Worm (Caenorhabditis elegans) whole organism, late embryonic: ENCODE results near the gene ran-1.
A peak's percentile ranks its signal among the peaks of the same experiment; 100 is the strongest.

Experiments used
- C38D4.7 ChIP-seq: fragments of 200-800 bp; sonication (Bioruptor generic); optimal IDR thresholded peaks from 2 replicates; lab custom pipeline; 2018; ENCODE audit warnings: mild to moderate bottlenecking, missing genetic modification characterization, moderate library complexity, missing compliant biosample characterization
- F13H6.1 ChIP-seq: sonication (generic microtip); optimal IDR thresholded peaks from 2 replicates; lab custom pipeline; 2016; ENCODE audit warnings: missing genetic modification characterization, missing compliant biosample characterization
- T23F11.4 ChIP-seq: fragments of 200-800 bp; sonication (Bioruptor generic); optimal IDR thresholded peaks from 2 replicates; lab custom pipeline; 2018; ENCODE audit warnings: mild to moderate bottlenecking, missing genetic modification characterization, missing compliant biosample characterization
- Y22D7AL.16 ChIP-seq: sonication (generic microtip); optimal IDR thresholded peaks from 2 replicates; lab custom pipeline; 2016; ENCODE audit warnings: missing genetic modification characterization, missing compliant biosample characterization
- ahr-1 ChIP-seq: sonication (generic microtip); optimal IDR thresholded peaks from 2 replicates; lab custom pipeline; 2016; ENCODE audit warnings: missing genetic modification characterization, missing compliant biosample characterization
- ama-1 ChIP-seq: fragments of 150-350 bp; optimal IDR thresholded peaks from 2 replicates; lab custom pipeline; 2014
- ceh-14 ChIP-seq: sonication (generic microtip); optimal IDR thresholded peaks from 2 replicates; lab custom pipeline; 2016; ENCODE audit warnings: missing genotype, missing genetic modification characterization, missing compliant biosample characterization
- ceh-19 ChIP-seq: fragments of 200-800 bp; sonication (Bioruptor generic); optimal IDR thresholded peaks from 2 replicates; lab custom pipeline; 2018; ENCODE audit warnings: mild to moderate bottlenecking, missing genetic modification characterization, missing compliant biosample characterization
- ceh-22 ChIP-seq: sonication (generic microtip); optimal IDR thresholded peaks from 2 replicates; lab custom pipeline; 2017; ENCODE audit warnings: missing biosample characterization, missing genetic modification characterization
- ceh-24 ChIP-seq: sonication (generic microtip); optimal IDR thresholded peaks from 2 replicates; lab custom pipeline; 2016; ENCODE audit warnings: mild to moderate bottlenecking, missing genetic modification characterization, missing compliant biosample characterization
- ceh-31 ChIP-seq: sonication (generic microtip); optimal IDR thresholded peaks from 2 replicates; lab custom pipeline; 2016; ENCODE audit warnings: missing genetic modification characterization, missing compliant biosample characterization
- ceh-6 ChIP-seq: fragments of 200-800 bp; sonication (Bioruptor generic); optimal IDR thresholded peaks from 2 replicates; lab custom pipeline; 2018; ENCODE audit warnings: mild to moderate bottlenecking, missing genetic modification characterization, missing compliant biosample characterization
- che-1 ChIP-seq: sonication (generic microtip); optimal IDR thresholded peaks from 2 replicates; lab custom pipeline; 2016; ENCODE audit warnings: mild to moderate bottlenecking, missing genetic modification characterization, missing compliant biosample characterization
- dmd-4 ChIP-seq: sonication (generic microtip); optimal IDR thresholded peaks from 2 replicates; lab custom pipeline; 2016; ENCODE audit warnings: borderline replicate concordance, missing genetic modification characterization, missing compliant biosample characterization
- ets-4 ChIP-seq: sonication (generic microtip); optimal IDR thresholded peaks from 2 replicates; lab custom pipeline; 2016; ENCODE audit warnings: missing genetic modification characterization, missing compliant biosample characterization
- fax-1 ChIP-seq: sonication (generic microtip); optimal IDR thresholded peaks from 2 replicates; lab custom pipeline; 2016; ENCODE audit warnings: missing genotype, missing genetic modification characterization, missing compliant biosample characterization
- fkh-10 ChIP-seq: fragments of 150-350 bp; optimal IDR thresholded peaks from 2 replicates; lab custom pipeline; 2014; ENCODE audit warnings: missing biosample characterization, missing genetic modification reagents, missing genetic modification characterization
- hlh-13 ChIP-seq: fragments of 200-800 bp; sonication (Bioruptor generic); optimal IDR thresholded peaks from 2 replicates; lab custom pipeline; 2018; ENCODE audit warnings: mild to moderate bottlenecking, missing genetic modification characterization, missing compliant biosample characterization
- mec-3 ChIP-seq: sonication (generic microtip); optimal IDR thresholded peaks from 2 replicates; lab custom pipeline; 2016; ENCODE audit warnings: borderline replicate concordance, missing genetic modification characterization, missing compliant biosample characterization
- nfya-1 ChIP-seq: sonication (generic microtip); optimal IDR thresholded peaks from 2 replicates; lab custom pipeline; 2017; ENCODE audit warnings: missing genetic modification characterization, mild to moderate bottlenecking, missing compliant biosample characterization, antibody characterized with exemption, moderate library complexity
- nhr-232 ChIP-seq: sonication (generic microtip); optimal IDR thresholded peaks from 2 replicates; lab custom pipeline; 2016; ENCODE audit warnings: missing genetic modification characterization, missing compliant biosample characterization
- pat-9 ChIP-seq: fragments of 200-800 bp; sonication (Bioruptor generic); optimal IDR thresholded peaks from 2 replicates; lab custom pipeline; 2018; ENCODE audit warnings: mild to moderate bottlenecking, missing genetic modification characterization, moderate library complexity, missing compliant biosample characterization
- pax-1 ChIP-seq: fragments of 150-350 bp; optimal IDR thresholded peaks from 2 replicates; lab custom pipeline; 2014; ENCODE audit warnings: missing biosample characterization, missing genetic modification characterization
- pha-4 ChIP-seq: fragments of 150-350 bp; optimal IDR thresholded peaks from 2 replicates; lab custom pipeline; 2018; ENCODE audit warnings: missing biosample characterization, missing genetic modification reagents, missing genetic modification characterization
- pros-1 ChIP-seq: fragments of 150-350 bp; optimal IDR thresholded peaks from 2 replicates; lab custom pipeline; 2014; ENCODE audit warnings: missing biosample characterization, missing genetic modification reagents, missing genetic modification characterization
- rnt-1 ChIP-seq: sonication (generic microtip); optimal IDR thresholded peaks from 2 replicates; lab custom pipeline; 2016; ENCODE audit warnings: missing genetic modification characterization, missing compliant biosample characterization
- sox-2 ChIP-seq: fragments of 200-800 bp; sonication (Bioruptor generic); IDR thresholded peaks from 2 replicates; pipeline ENCODE4 v1.3.6; 2022; ENCODE audit warnings: missing genetic modification reagents, missing genetic modification characterization, missing compliant biosample characterization
- sox-4 ChIP-seq: sonication (generic microtip); optimal IDR thresholded peaks from 2 replicates; lab custom pipeline; 2017; ENCODE audit warnings: mild to moderate bottlenecking, missing genetic modification characterization, inconsistent platforms, missing compliant biosample characterization
- tbx-2 ChIP-seq: sonication (generic microtip); optimal IDR thresholded peaks from 2 replicates; lab custom pipeline; 2016; ENCODE audit warnings: missing genetic modification characterization, missing compliant biosample characterization
- tbx-7 ChIP-seq: sonication (generic microtip); optimal IDR thresholded peaks from 2 replicates; lab custom pipeline; 2016; ENCODE audit warnings: missing genotype, missing genetic modification characterization, missing compliant biosample characterization
- unc-55 ChIP-seq: sonication (generic microtip); optimal IDR thresholded peaks from 2 replicates; lab custom pipeline; 2017; ENCODE audit warnings: missing biosample characterization, missing genetic modification reagents, missing genetic modification characterization
- unc-86 ChIP-seq: sonication (generic microtip); optimal IDR thresholded peaks from 2 replicates; lab custom pipeline; 2016; ENCODE audit warnings: missing genetic modification characterization, missing compliant biosample characterization
- zip-5 ChIP-seq: sonication (generic microtip); optimal IDR thresholded peaks from 2 replicates; lab custom pipeline; 2016; ENCODE audit warnings: missing genetic modification characterization, missing compliant biosample characterization
- ztf-16 ChIP-seq: sonication (generic microtip); optimal IDR thresholded peaks from 2 replicates; lab custom pipeline; 2017; ENCODE audit warnings: missing genetic modification characterization, missing compliant biosample characterization

ran-1 gene

ce11 chrIII:10736322-10736985 is 11.1 kb downstream of the ran-1 start:
- TF ChIP-seq Y22D7AL.16 (tag; lab: Kevin White, UChicago): no peak
- no peak for TF ChIP-seq nhr-232 (tag; lab: Kevin White, UChicago)
- no peak for TF ChIP-seq pha-4 (tag; lab: Kevin White, UChicago)
- no peak for TF ChIP-seq ceh-31 (tag; lab: Kevin White, UChicago)
- TF ChIP-seq ahr-1 (tag; lab: Kevin White, UChicago): no peak
- no peak for TF ChIP-seq dmd-4 (tag; lab: Kevin White, UChicago)
- TF ChIP-seq nfya-1 (tag; lab: Kevin White, UChicago): no peak
- TF ChIP-seq unc-86 (tag; lab: Kevin White, UChicago): no peak
- TF ChIP-seq unc-55 (GFP tag; lab: Kevin White, UChicago): no peak
- TF ChIP-seq rnt-1 (tag; lab: Kevin White, UChicago): no peak
- no peak for TF ChIP-seq ceh-22
- TF ChIP-seq ama-1: no peak
- no peak for TF ChIP-seq sox-4

ce11 chrIII:10734511-10735233 is 12.9 kb downstream of the ran-1 start:
- no peak for TF ChIP-seq ztf-16 (tag; lab: Kevin White, UChicago)
- TF ChIP-seq nfya-1 (tag; lab: Kevin White, UChicago): peak; percentile 93
- TF ChIP-seq, all 69 proteins: peak for 1

- TF ChIP-seq tbx-2: no peak
Observed at ce11 chrIII:10733300-10733699, 14.2 kb downstream of the ran-1 start.

ce11 chrIII:10730510-10730909 is 17.0 kb downstream of the ran-1 start, which contains the start of gene tat-3:
TSS of gene tat-3 (minus strand) at chrIII:10730705.
- TF ChIP-seq fkh-10 (GFP tag; lab: Kevin White, UChicago): no peak
- no peak for TF ChIP-seq ceh-14 (tag; lab: Kevin White, UChicago)
- TF ChIP-seq unc-55 (GFP tag; lab: Kevin White, UChicago): no peak
- no peak for TF ChIP-seq ceh-19
- TF ChIP-seq unc-86 (tag; lab: Kevin White, UChicago): no peak
- TF ChIP-seq F13H6.1 (tag; lab: Kevin White, UChicago): no peak
- no peak for TF ChIP-seq C38D4.7 (GFP tag; lab: Kevin White, UChicago)
- TF ChIP-seq che-1: no peak
- TF ChIP-seq pros-1: no peak
- no peak for TF ChIP-seq hlh-13 (GFP tag; lab: Kevin White, UChicago)
- no peak for TF ChIP-seq fax-1

ce11 chrIII:10721056-10721455 is 26.5 kb downstream of the ran-1 start:
- TF ChIP-seq pax-1 (tag; lab: Kevin White, UChicago) (no peak), unc-86 (tag; lab: Kevin White, UChicago) (no peak), pros-1 (no peak), pha-4 (tag; lab: Kevin White, UChicago) (no peak), sox-2 (GFP tag; lab: Robert Waterston, UW) (no peak), ceh-22 (no peak), zip-5 (no peak), tbx-7 (no peak), pat-9 (tag; lab: Kevin White, UChicago) (no peak), T23F11.4 (GFP tag; lab: Kevin White, UChicago) (no peak), ets-4 (tag; lab: Kevin White, UChicago) (no peak), ahr-1 (tag; lab: Kevin White, UChicago) (no peak), unc-55 (GFP tag; lab: Kevin White, UChicago) (no peak), ceh-6 (no peak), mec-3 (tag; lab: Kevin White, UChicago) (no peak), ceh-24 (tag; lab: Kevin White, UChicago) (no peak)
